Fruit fly (Drosophila melanogaster) whole organism, prepupa: ENCODE data around the gene CG14052.

ENCODE experiments used
- CG10631 ChIP-seq: fragments of 200-800 bp; sonication (Bioruptor generic); optimal IDR thresholded peaks from 2 replicates; lab custom pipeline; 2016; ENCODE audit warnings: missing biosample characterization, missing genetic modification characterization
- CG11294 ChIP-seq: fragments of 200-800 bp; sonication (Bioruptor generic); IDR thresholded peaks from 2 replicates; pipeline ENCODE4 v1.3.6; 2022; ENCODE audit warnings: missing biosample characterization, missing genetic modification characterization
- CG11762 ChIP-seq: fragments of 200-800 bp; sonication (Bioruptor generic); optimal IDR thresholded peaks from 3 replicates; lab custom pipeline; 2016; ENCODE audit warnings: missing biosample characterization, missing genetic modification characterization; ENCODE audit not compliant: insufficient read depth
- CG15336 ChIP-seq: fragments of 200-800 bp; sonication (Bioruptor generic); IDR thresholded peaks from 2 replicates; pipeline ENCODE4 v1.3.6; 2022; ENCODE audit warnings: missing biosample characterization, missing genetic modification characterization
- CG1621 ChIP-seq: fragments of 200-800 bp; sonication (Bioruptor generic); optimal IDR thresholded peaks from 3 replicates; lab custom pipeline; 2018; ENCODE audit warnings: missing biosample characterization, mild to moderate bottlenecking, missing genetic modification characterization
- CG16779 ChIP-seq: fragments of 200-800 bp; sonication (Bioruptor generic); optimal IDR thresholded peaks from 3 replicates; lab custom pipeline; 2017; ENCODE audit warnings: missing biosample characterization, mild to moderate bottlenecking, missing genetic modification characterization
- CG31627 ChIP-seq: fragments of 200-800 bp; sonication (Bioruptor generic); optimal IDR thresholded peaks from 3 replicates; lab custom pipeline; 2016; ENCODE audit warnings: missing biosample characterization, missing genetic modification characterization
- CG3919 ChIP-seq: fragments of 200-800 bp; sonication (Bioruptor generic); optimal IDR thresholded peaks from 3 replicates; lab custom pipeline; 2016; ENCODE audit warnings: missing biosample characterization, missing genetic modification characterization
- CG4318 ChIP-seq: fragments of 200-800 bp; sonication (Bioruptor generic); optimal IDR thresholded peaks from 3 replicates; lab custom pipeline; 2017; ENCODE audit warnings: missing biosample characterization, mild to moderate bottlenecking, missing genetic modification characterization
- CG6276 ChIP-seq: fragments of 200-800 bp; sonication (Bioruptor generic); optimal IDR thresholded peaks from 2 replicates; lab custom pipeline; 2017; ENCODE audit warnings: missing biosample characterization, mild to moderate bottlenecking, missing genetic modification characterization
- CG6808 ChIP-seq: fragments of 200-800 bp; sonication (Bioruptor generic); optimal IDR thresholded peaks from 3 replicates; lab custom pipeline; 2017; ENCODE audit warnings: missing biosample characterization, missing genetic modification characterization, mild to moderate bottlenecking, moderate library complexity, missing genetic modification reagents
- CG7368 ChIP-seq: fragments of 200-800 bp; sonication (Bioruptor generic); optimal IDR thresholded peaks from 3 replicates; lab custom pipeline; 2016; ENCODE audit warnings: missing biosample characterization, missing genetic modification characterization
- CG9139 ChIP-seq: fragments of 200-800 bp; sonication (Bioruptor generic); optimal IDR thresholded peaks from 3 replicates; lab custom pipeline; 2017; ENCODE audit warnings: missing biosample characterization, mild to moderate bottlenecking, missing genetic modification characterization
- Eip75B ChIP-seq: fragments of 200-800 bp; sonication (Bioruptor generic); optimal IDR thresholded peaks from 3 replicates; lab custom pipeline; 2016; ENCODE audit warnings: missing biosample characterization, missing genetic modification characterization
- Eip78C ChIP-seq: fragments of 200-800 bp; sonication (Bioruptor generic); peaks from one replicate; lab custom pipeline; 2016; ENCODE audit warnings: missing biosample characterization, missing genetic modification characterization
- Eip93F ChIP-seq: fragments of 200-800 bp; sonication (Bioruptor generic); optimal IDR thresholded peaks from 2 replicates; lab custom pipeline; 2016; ENCODE audit warnings: missing biosample characterization, mild to moderate bottlenecking, missing genetic modification characterization
- Ets96B ChIP-seq: fragments of 200-800 bp; optimal IDR thresholded peaks from 2 replicates; lab custom pipeline; 2019; ENCODE audit warnings: missing biosample characterization, mild to moderate bottlenecking, missing genetic modification characterization, moderate library complexity
- Gug ChIP-seq: fragments of 200-800 bp; sonication (Bioruptor generic); IDR thresholded peaks from 2 replicates; pipeline ENCODE4 v1.3.6; 2022; ENCODE audit warnings: missing biosample characterization, missing genetic modification characterization
- Hr4 ChIP-seq: fragments of 200-800 bp; sonication (Bioruptor generic); optimal IDR thresholded peaks from 3 replicates; lab custom pipeline; 2016; ENCODE audit warnings: missing biosample characterization, missing genetic modification characterization
- Lpt ChIP-seq: fragments of 200-800 bp; sonication (Bioruptor generic); optimal IDR thresholded peaks from 3 replicates; lab custom pipeline; 2016; ENCODE audit warnings: missing biosample characterization, missing genetic modification characterization
- Met ChIP-seq: fragments of 200-800 bp; sonication (Bioruptor generic); optimal IDR thresholded peaks from 3 replicates; lab custom pipeline; 2016; ENCODE audit warnings: missing biosample characterization, missing genetic modification characterization
- Sox102F ChIP-seq: fragments of 200-800 bp; sonication (Bioruptor generic); optimal IDR thresholded peaks from 2 replicates; lab custom pipeline; 2016; ENCODE audit warnings: missing biosample characterization, mild to moderate bottlenecking, missing genetic modification characterization
- Sox14 ChIP-seq: fragments of 200-800 bp; sonication (Bioruptor generic); optimal IDR thresholded peaks from 3 replicates; lab custom pipeline; 2016; ENCODE audit warnings: missing biosample characterization, missing genetic modification characterization
- Sox15 ChIP-seq: fragments of 200-800 bp; sonication (Bioruptor generic); optimal IDR thresholded peaks from 3 replicates; lab custom pipeline; 2016; ENCODE audit warnings: missing biosample characterization, missing genetic modification characterization
- acj6 ChIP-seq: fragments of 200-800 bp; sonication (Bioruptor generic); optimal IDR thresholded peaks from 3 replicates; lab custom pipeline; 2016; ENCODE audit warnings: missing biosample characterization, missing genetic modification characterization
- eg ChIP-seq: fragments of 200-800 bp; sonication (Bioruptor generic); IDR thresholded peaks from 3 replicates; pipeline ENCODE4 v1.3.6; 2022; ENCODE audit warnings: missing biosample characterization, missing genetic modification characterization
- esn ChIP-seq: fragments of 200-800 bp; sonication (Bioruptor generic); optimal IDR thresholded peaks from 2 replicates; lab custom pipeline; 2016; ENCODE audit warnings: missing biosample characterization, mild to moderate bottlenecking, missing genetic modification characterization, moderate library complexity
- fd59A ChIP-seq: fragments of 200-800 bp; sonication (Bioruptor generic); optimal IDR thresholded peaks from 2 replicates; lab custom pipeline; 2017; ENCODE audit warnings: missing biosample characterization, mild to moderate bottlenecking, missing genetic modification characterization, missing genetic modification reagents
- fd85E ChIP-seq: fragments of 200-800 bp; sonication (Bioruptor generic); optimal IDR thresholded peaks from 3 replicates; lab custom pipeline; 2016; ENCODE audit warnings: missing biosample characterization, missing genetic modification characterization
- fkh ChIP-seq: fragments of 200-800 bp; sonication (Bioruptor generic); optimal IDR thresholded peaks from 3 replicates; lab custom pipeline; 2017; ENCODE audit warnings: missing biosample characterization, mild to moderate bottlenecking, missing genetic modification characterization, moderate library complexity
- lz ChIP-seq: fragments of 200-800 bp; sonication (Bioruptor generic); optimal IDR thresholded peaks from 3 replicates; lab custom pipeline; 2016; ENCODE audit warnings: missing biosample characterization, missing genetic modification characterization
- pdm3 ChIP-seq: fragments of 200-800 bp; sonication (Bioruptor generic); optimal IDR thresholded peaks from 3 replicates; lab custom pipeline; 2016; ENCODE audit warnings: missing biosample characterization, missing genetic modification characterization
- ss ChIP-seq, 2 experiments: fragments of 200-800 bp; sonication (Bioruptor generic); optimal IDR thresholded peaks; 2 replicates in 1 of 2; 3 replicates in 1 of 2; lab custom pipeline; 2017 to 2018; ENCODE audit warnings: mild to moderate bottlenecking in 2 of 2, missing biosample characterization in 2 of 2, missing genetic modification characterization in 2 of 2, moderate library complexity in 1 of 2
- svp ChIP-seq: fragments of 200-800 bp; sonication (Bioruptor generic); peaks from one replicate; lab custom pipeline; 2016; ENCODE audit warnings: missing biosample characterization, missing genetic modification characterization

CG14052 gene

dm6 chrX:2222181-2222790 is 1.3 kb upstream of the CG14052 start, which contains the start of gene Vinc (continued):
- TF ChIP-seq Sox14 (GFP tag; lab: Kevin White, UChicago) (peak; percentile 82), CG6276 (peak; percentile 91), Eip93F (GFP tag; lab: Kevin White, UChicago) (peak; percentile 85), CG9139 (GFP tag; lab: Kevin White, UChicago) (peak; percentile 75), pdm3 (GFP tag; lab: Kevin White, UChicago) (no peak), fd59A (GFP tag; lab: Kevin White, UChicago) (peak; percentile 69), CG10631 (GFP tag; lab: Kevin White, UChicago) (no peak), Hr4 (GFP tag; lab: Kevin White, UChicago) (no peak), Ets96B (peak; percentile 90), Sox15 (GFP tag; lab: Kevin White, UChicago) (peak; percentile 67), CG7368 (GFP tag; lab: Kevin White, UChicago) (peak; percentile 93), fkh (peak; percentile 95), eg (GFP tag; lab: Robert Waterston, UW) (peak; percentile 86), CG3919 (GFP tag; lab: Kevin White, UChicago) (peak; percentile 90)

dm6 chrX:2225138-2225537 is 1.6 kb downstream of the CG14052 start, which contains the start of gene pcx:
Gene pcx, plus strand, starts transcription at chrX:2225296.
- TF ChIP-seq lz (GFP tag; lab: Kevin White, UChicago) (no peak), ss (GFP tag; optimal IDR thresholded peaks at IDR 0.05; lab: Kevin White, UChicago) (no peak), CG15336 (GFP tag; lab: Robert Waterston, UW) (0 out of 2 replicates have a peak, but pooled peaks have one; percentile 17), fd59A (GFP tag; lab: Kevin White, UChicago) (no peak)

- TF ChIP-seq CG6276, result no peak
- TF ChIP-seq fkh, result no peak
- TF ChIP-seq CG11762 (GFP tag; lab: Kevin White, UChicago), result no peak
- TF ChIP-seq CG11294, result no peak
- TF ChIP-seq esn (GFP tag; lab: Kevin White, UChicago), result no peak
- TF ChIP-seq CG1621 (tag; lab: Kevin White, UChicago), result no peak
- TF ChIP-seq Gug (GFP tag; lab: Robert Waterston, UW), result no peak
- TF ChIP-seq Eip78C (GFP tag; lab: Kevin White, UChicago), result no peak
- no peak for TF ChIP-seq Met
- no peak for TF ChIP-seq acj6 (GFP tag; lab: Kevin White, UChicago)
- TF ChIP-seq CG10631 (GFP tag; lab: Kevin White, UChicago), result no peak
- no peak for TF ChIP-seq CG7368 (GFP tag; lab: Kevin White, UChicago)
- no peak for TF ChIP-seq fd85E
- no peak for TF ChIP-seq Eip75B (GFP tag; lab: Kevin White, UChicago)
- no peak for TF ChIP-seq Lpt (GFP tag; lab: Kevin White, UChicago)
- no peak for TF ChIP-seq CG4318 (GFP tag; lab: Kevin White, UChicago)
- TF ChIP-seq CG16779 (tag; lab: Kevin White, UChicago), result no peak
- TF ChIP-seq CG6808 (GFP tag; lab: Kevin White, UChicago), result no peak
- no peak for TF ChIP-seq CG15336 (GFP tag; lab: Robert Waterston, UW)
- TF ChIP-seq, all 60 proteins: peak for 0
Measured at dm6 chrX:2241842-2242241, 18.3 kb downstream of the CG14052 start, which contains the start of gene kz. Gene kz, minus strand, starts transcription at chrX:2242035.

- TF ChIP-seq Sox102F (GFP tag; lab: Kevin White, UChicago), result no peak
- no peak for TF ChIP-seq Met
- no peak for TF ChIP-seq acj6 (GFP tag; lab: Kevin White, UChicago)
- TF ChIP-seq CG31627 (GFP tag; lab: Kevin White, UChicago), result no peak
- no peak for TF ChIP-seq svp
Measured at dm6 chrX:2242897-2243296, 19.3 kb downstream of the CG14052 start.
